Fruit fly (Drosophila melanogaster) whole organism, prepupa: Measurements from ENCODE around the gene CG17239.

Experiments
- CG10631 ChIP-seq: fragments of 200-800 bp; sonication (Bioruptor generic); optimal IDR thresholded peaks from 2 replicates; lab custom pipeline; 2016; ENCODE audit warnings: missing biosample characterization, missing genetic modification characterization
- CG11294 ChIP-seq: fragments of 200-800 bp; sonication (Bioruptor generic); IDR thresholded peaks from 2 replicates; pipeline ENCODE4 v1.3.6; 2022; ENCODE audit warnings: missing biosample characterization, missing genetic modification characterization
- CG11902 ChIP-seq: fragments of 200-800 bp; sonication (Bioruptor generic); optimal IDR thresholded peaks from 3 replicates; lab custom pipeline; 2016; ENCODE audit warnings: missing biosample characterization, missing genetic modification characterization
- CG15336 ChIP-seq: fragments of 200-800 bp; sonication (Bioruptor generic); IDR thresholded peaks from 2 replicates; pipeline ENCODE4 v1.3.6; 2022; ENCODE audit warnings: missing biosample characterization, missing genetic modification characterization
- CG1621 ChIP-seq: fragments of 200-800 bp; sonication (Bioruptor generic); optimal IDR thresholded peaks from 3 replicates; lab custom pipeline; 2018; ENCODE audit warnings: missing biosample characterization, mild to moderate bottlenecking, missing genetic modification characterization
- CG3032 ChIP-seq: fragments of 200-800 bp; optimal IDR thresholded peaks from 2 replicates; lab custom pipeline; 2019; ENCODE audit warnings: missing biosample characterization, mild to moderate bottlenecking, missing genetic modification characterization, moderate library complexity
- CG31627 ChIP-seq: fragments of 200-800 bp; sonication (Bioruptor generic); optimal IDR thresholded peaks from 3 replicates; lab custom pipeline; 2016; ENCODE audit warnings: missing biosample characterization, missing genetic modification characterization
- CG3919 ChIP-seq: fragments of 200-800 bp; sonication (Bioruptor generic); optimal IDR thresholded peaks from 3 replicates; lab custom pipeline; 2016; ENCODE audit warnings: missing biosample characterization, missing genetic modification characterization
- CG6163 ChIP-seq: fragments of 200-800 bp; sonication (Bioruptor generic); IDR thresholded peaks from 3 replicates; pipeline ENCODE4 v1.3.6; 2022; ENCODE audit warnings: missing biosample characterization, missing genetic modification characterization
- CG6276 ChIP-seq: fragments of 200-800 bp; sonication (Bioruptor generic); optimal IDR thresholded peaks from 2 replicates; lab custom pipeline; 2017; ENCODE audit warnings: missing biosample characterization, mild to moderate bottlenecking, missing genetic modification characterization
- CG6792 ChIP-seq: fragments of 200-800 bp; sonication (Bioruptor generic); optimal IDR thresholded peaks from 3 replicates; lab custom pipeline; 2016; ENCODE audit warnings: missing biosample characterization, missing genetic modification characterization
- CG6808 ChIP-seq: fragments of 200-800 bp; sonication (Bioruptor generic); optimal IDR thresholded peaks from 3 replicates; lab custom pipeline; 2017; ENCODE audit warnings: missing biosample characterization, missing genetic modification characterization, mild to moderate bottlenecking, moderate library complexity, missing genetic modification reagents
- CG6854 ChIP-seq: fragments of 200-800 bp; sonication (Bioruptor generic); optimal IDR thresholded peaks from 2 replicates; lab custom pipeline; 2017; ENCODE audit warnings: missing biosample characterization, mild to moderate bottlenecking, missing genetic modification characterization
- CG8119 ChIP-seq: fragments of 200-800 bp; sonication (Bioruptor generic); IDR thresholded peaks from 3 replicates; pipeline ENCODE4 v1.3.6; 2022; ENCODE audit warnings: missing biosample characterization, missing genetic modification characterization
- CG8319 ChIP-seq: fragments of 200-800 bp; sonication (Bioruptor generic); optimal IDR thresholded peaks from 3 replicates; lab custom pipeline; 2016; ENCODE audit warnings: missing biosample characterization, missing genetic modification characterization
- Eip75B ChIP-seq: fragments of 200-800 bp; sonication (Bioruptor generic); optimal IDR thresholded peaks from 3 replicates; lab custom pipeline; 2016; ENCODE audit warnings: missing biosample characterization, missing genetic modification characterization
- Ets96B ChIP-seq: fragments of 200-800 bp; optimal IDR thresholded peaks from 2 replicates; lab custom pipeline; 2019; ENCODE audit warnings: missing biosample characterization, mild to moderate bottlenecking, missing genetic modification characterization, moderate library complexity
- Hr38 ChIP-seq: sonication (Bioruptor generic); optimal IDR thresholded peaks from 2 replicates; lab custom pipeline; 2016; ENCODE audit warnings: missing biosample characterization, missing genetic modification characterization
- Hr39 ChIP-seq: fragments of 200-800 bp; sonication (Bioruptor generic); optimal IDR thresholded peaks from 2 replicates; lab custom pipeline; 2016; ENCODE audit warnings: missing biosample characterization, missing genetic modification characterization
- Lpt ChIP-seq: fragments of 200-800 bp; sonication (Bioruptor generic); optimal IDR thresholded peaks from 3 replicates; lab custom pipeline; 2016; ENCODE audit warnings: missing biosample characterization, missing genetic modification characterization
- OdsH ChIP-seq: fragments of 200-800 bp; sonication (Bioruptor generic); optimal IDR thresholded peaks from 3 replicates; lab custom pipeline; 2016; ENCODE audit warnings: missing biosample characterization, missing genetic modification characterization
- Smox ChIP-seq: fragments of 200-800 bp; sonication (Bioruptor generic); optimal IDR thresholded peaks from 3 replicates; lab custom pipeline; 2016; ENCODE audit warnings: missing biosample characterization, missing genetic modification characterization
- Sox14 ChIP-seq: fragments of 200-800 bp; sonication (Bioruptor generic); optimal IDR thresholded peaks from 3 replicates; lab custom pipeline; 2016; ENCODE audit warnings: missing biosample characterization, missing genetic modification characterization
- Sox15 ChIP-seq: fragments of 200-800 bp; sonication (Bioruptor generic); optimal IDR thresholded peaks from 3 replicates; lab custom pipeline; 2016; ENCODE audit warnings: missing biosample characterization, missing genetic modification characterization
- acj6 ChIP-seq: fragments of 200-800 bp; sonication (Bioruptor generic); optimal IDR thresholded peaks from 3 replicates; lab custom pipeline; 2016; ENCODE audit warnings: missing biosample characterization, missing genetic modification characterization
- cyc ChIP-seq: fragments of 200-800 bp; sonication (Bioruptor generic); optimal IDR thresholded peaks from 3 replicates; lab custom pipeline; 2016; ENCODE audit warnings: missing biosample characterization, missing genetic modification characterization
- dac ChIP-seq: fragments of 200-800 bp; sonication (Bioruptor generic); optimal IDR thresholded peaks from 2 replicates; lab custom pipeline; 2017; ENCODE audit warnings: missing biosample characterization, mild to moderate bottlenecking, missing genetic modification characterization
- eg ChIP-seq: fragments of 200-800 bp; sonication (Bioruptor generic); IDR thresholded peaks from 3 replicates; pipeline ENCODE4 v1.3.6; 2022; ENCODE audit warnings: missing biosample characterization, missing genetic modification characterization
- esn ChIP-seq: fragments of 200-800 bp; sonication (Bioruptor generic); optimal IDR thresholded peaks from 2 replicates; lab custom pipeline; 2016; ENCODE audit warnings: missing biosample characterization, mild to moderate bottlenecking, missing genetic modification characterization, moderate library complexity
- fd59A ChIP-seq: fragments of 200-800 bp; sonication (Bioruptor generic); optimal IDR thresholded peaks from 2 replicates; lab custom pipeline; 2017; ENCODE audit warnings: missing biosample characterization, mild to moderate bottlenecking, missing genetic modification characterization, missing genetic modification reagents
- fkh ChIP-seq: fragments of 200-800 bp; sonication (Bioruptor generic); optimal IDR thresholded peaks from 3 replicates; lab custom pipeline; 2017; ENCODE audit warnings: missing biosample characterization, mild to moderate bottlenecking, missing genetic modification characterization, moderate library complexity
- net ChIP-seq: fragments of 200-800 bp; sonication (Bioruptor generic); optimal IDR thresholded peaks from 3 replicates; lab custom pipeline; 2016; ENCODE audit warnings: missing biosample characterization, missing genetic modification characterization
- pdm3 ChIP-seq: fragments of 200-800 bp; sonication (Bioruptor generic); optimal IDR thresholded peaks from 3 replicates; lab custom pipeline; 2016; ENCODE audit warnings: missing biosample characterization, missing genetic modification characterization
- spab ChIP-seq: fragments of 200-800 bp; sonication (Bioruptor generic); optimal IDR thresholded peaks from 2 replicates; lab custom pipeline; 2017; ENCODE audit warnings: missing biosample characterization, mild to moderate bottlenecking, missing genetic modification characterization, missing genetic modification reagents
- ss ChIP-seq, 2 experiments: fragments of 200-800 bp; sonication (Bioruptor generic); optimal IDR thresholded peaks; 2 replicates in 1 of 2; 3 replicates in 1 of 2; lab custom pipeline; 2017 to 2018; ENCODE audit warnings: mild to moderate bottlenecking in 2 of 2, missing biosample characterization in 2 of 2, missing genetic modification characterization in 2 of 2, moderate library complexity in 1 of 2
- svp ChIP-seq: fragments of 200-800 bp; sonication (Bioruptor generic); peaks from one replicate; lab custom pipeline; 2016; ENCODE audit warnings: missing biosample characterization, missing genetic modification characterization
- vri ChIP-seq: fragments of 200-800 bp; sonication (Bioruptor generic); optimal IDR thresholded peaks from 3 replicates; lab custom pipeline; 2016; ENCODE audit warnings: missing biosample characterization, mild to moderate bottlenecking, missing genetic modification characterization

Gene CG17239

DNA sequence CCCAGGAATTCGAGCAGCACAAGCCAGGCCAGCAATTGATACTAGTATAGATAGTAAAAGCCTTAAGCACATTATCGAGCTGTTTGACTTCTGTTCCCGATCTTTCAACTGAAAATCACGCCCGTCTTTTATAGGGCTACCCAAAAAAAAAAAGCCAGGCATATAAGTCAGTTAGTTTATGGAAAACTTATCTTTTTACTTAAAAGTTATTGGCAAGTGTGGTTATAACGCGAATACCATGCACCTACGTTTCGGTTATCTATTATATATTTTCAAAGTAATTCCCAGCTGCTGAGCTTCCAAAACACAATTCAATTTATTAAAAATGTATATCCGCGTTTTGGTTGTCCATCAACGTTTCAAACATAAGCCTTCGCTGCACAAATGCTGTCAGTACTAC lies 34.6 kb upstream of the CG17239 start, which contains the start of gene CG31681:
Gene CG31681 (minus strand): TSS at position 101 of the 400 bp plus-strand sequence.
- TF ChIP-seq OdsH (GFP tag; lab: Kevin White, UChicago) (no peak), Hr38 (GFP tag; lab: Kevin White, UChicago) (no peak), CG1621 (tag; lab: Kevin White, UChicago) (no peak), CG15336 (no peak), CG3032 (tag; lab: Kevin White, UChicago) (no peak), CG3919 (GFP tag; lab: Kevin White, UChicago) (no peak), Smox (GFP tag; lab: Kevin White, UChicago) (no peak), pdm3 (GFP tag; lab: Kevin White, UChicago) (no peak), cyc (GFP tag; lab: Kevin White, UChicago) (no peak), CG11902 (GFP tag; lab: Kevin White, UChicago) (no peak), CG11294 (GFP tag; lab: Robert Waterston, UW) (no peak), CG6792 (GFP tag; lab: Kevin White, UChicago) (no peak)

- TF ChIP-seq Sox15 (GFP tag; lab: Kevin White, UChicago) (no peak), Lpt (GFP tag; lab: Kevin White, UChicago) (no peak)
Measured at dm6 chr2L:2284863-2285262, 32.7 kb upstream of the CG17239 start, which contains the start of gene CG4271. Gene CG4271, plus strand, starts transcription at chr2L:2285163.

DNA sequence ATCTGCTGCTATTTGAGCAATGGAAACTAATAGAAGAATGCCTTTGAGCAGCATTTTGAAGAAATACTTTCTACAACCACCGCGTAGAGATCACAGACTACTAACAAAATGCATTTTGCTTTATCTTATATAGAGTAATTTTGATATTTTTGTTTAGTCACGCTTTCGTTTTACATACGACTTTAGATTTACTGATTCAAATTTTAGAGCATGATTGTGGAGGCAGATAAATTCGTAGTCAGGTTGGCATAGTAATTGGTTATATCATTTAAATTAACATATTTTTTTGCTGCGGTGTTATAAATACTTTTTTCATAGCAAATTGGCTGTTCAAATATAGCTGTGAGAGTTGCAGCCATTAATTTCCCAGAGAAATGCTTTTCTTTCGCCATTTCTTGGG lies 16.9 kb upstream of the CG17239 start, which contains the start of gene CG17242:
Gene CG17242 (minus strand): TSS at position 101 of the 400 bp plus-strand sequence.
- no peak for TF ChIP-seq CG3919 (GFP tag; lab: Kevin White, UChicago)
- no peak for TF ChIP-seq CG11902 (GFP tag; lab: Kevin White, UChicago)
- TF ChIP-seq dac (GFP tag; lab: Kevin White, UChicago), result no peak
- no peak for TF ChIP-seq Ets96B (tag; lab: Kevin White, UChicago)
- TF ChIP-seq CG15336, result no peak
- TF ChIP-seq eg, result no peak
- TF ChIP-seq cyc (GFP tag; lab: Kevin White, UChicago), result no peak
- no peak for TF ChIP-seq ss (GFP tag; optimal IDR thresholded peaks at IDR 0.05; lab: Kevin White, UChicago)
- TF ChIP-seq acj6, result no peak
- no peak for TF ChIP-seq Sox14
- TF ChIP-seq fd59A (GFP tag; lab: Kevin White, UChicago), result no peak
- TF ChIP-seq Eip75B (GFP tag; lab: Kevin White, UChicago), result no peak
- no peak for TF ChIP-seq Hr39 (GFP tag; lab: Kevin White, UChicago)

dm6 chr2L:2265221-2265620 lies 13.1 kb upstream of the CG17239 start, which contains the start of gene CG34049:
Gene CG34049, minus strand, starts transcription at chr2L:2265321.
- no peak for TF ChIP-seq CG15336
- TF ChIP-seq CG6276 (GFP tag; lab: Kevin White, UChicago), result no peak
- no peak for TF ChIP-seq vri (GFP tag; lab: Kevin White, UChicago)
- TF ChIP-seq net, result no peak
- TF ChIP-seq CG6163 (GFP tag; lab: Robert Waterston, UW), result no peak
- no peak for TF ChIP-seq CG8119 (GFP tag; lab: Robert Waterston, UW)
- no peak for TF ChIP-seq CG10631 (GFP tag; lab: Kevin White, UChicago)
- no peak for TF ChIP-seq Eip75B (GFP tag; lab: Kevin White, UChicago)
- TF ChIP-seq CG8319 (GFP tag; lab: Kevin White, UChicago), result no peak
- no peak for TF ChIP-seq OdsH (GFP tag; lab: Kevin White, UChicago)
- TF ChIP-seq CG31627 (GFP tag; lab: Kevin White, UChicago), result no peak
- TF ChIP-seq spab (GFP tag; lab: Kevin White, UChicago), result no peak
- TF ChIP-seq CG11902 (GFP tag; lab: Kevin White, UChicago), result no peak
- TF ChIP-seq esn (GFP tag; lab: Kevin White, UChicago), result no peak
- no peak for TF ChIP-seq svp (GFP tag; lab: Kevin White, UChicago)
- TF ChIP-seq CG6854 (GFP tag; lab: Kevin White, UChicago), result no peak
- TF ChIP-seq fkh, result no peak
- TF ChIP-seq CG6808 (GFP tag; lab: Kevin White, UChicago), result no peak
- no peak for TF ChIP-seq dac (GFP tag; lab: Kevin White, UChicago)
- TF ChIP-seq, all 60 proteins: peak for 0
